Fruit fly (Drosophila melanogaster): ENCODE data around the gene tty.

The tty gene

dm6 chrX:21367363-21368072 is 28.0 kb upstream of the tty start (continued):
- TF ChIP-seq sima (GFP tag; optimal IDR thresholded peaks at IDR 0.05) = peak; percentile 85
- TF ChIP-seq CG5180 (GFP tag; optimal IDR thresholded peaks at IDR 0.05) = peak; percentile 92
- peak; percentile 96 for TF ChIP-seq CG13624 (GFP tag; optimal IDR thresholded peaks at IDR 0.05)
- peak in 1 of 2 experiments; percentile 47 for TF ChIP-seq tll (GFP tag; optimal IDR thresholded peaks at IDR 0.05)
- peak; percentile 97 for TF ChIP-seq nerfin-1 (tag; optimal IDR thresholded peaks at IDR 0.05)
- peak; percentile 98 for TF ChIP-seq Hsf (GFP tag; optimal IDR thresholded peaks at IDR 0.05)
- TF ChIP-seq Lim3 (GFP tag; IDR thresholded peaks at IDR 0.05) = peak; percentile 90
- peak; percentile 49 for TF ChIP-seq ftz-f1 (GFP tag; optimal IDR thresholded peaks at IDR 0.05)
- peak; percentile 95 for TF ChIP-seq corto (GFP tag; optimal IDR thresholded peaks at IDR 0.05)
- peak; percentile 94 for TF ChIP-seq ttk (GFP tag; IDR thresholded peaks at IDR 0.05)
- peak; percentile 62 for TF ChIP-seq grn (GFP tag; optimal IDR thresholded peaks at IDR 0.05)
- TF ChIP-seq CG2889 (GFP tag; IDR thresholded peaks at IDR 0.05) = peak; percentile 92
- peak; percentile 4 for TF ChIP-seq stwl (tag; optimal IDR thresholded peaks at IDR 0.05)
- TF ChIP-seq ranshi (GFP tag; IDR thresholded peaks at IDR 0.05) = peak; percentile 96
- peak; percentile 97 for TF ChIP-seq odd (GFP tag; optimal IDR thresholded peaks at IDR 0.05)
- no peak for TF ChIP-seq Hr39 (optimal IDR thresholded peaks at IDR 0.05)
- TF ChIP-seq crol (GFP tag; IDR thresholded peaks at IDR 0.05) = peak; percentile 63
- TF ChIP-seq aop (GFP tag; IDR thresholded peaks at IDR 0.05) = peak; percentile 82
- TF ChIP-seq Neu2 (GFP tag; optimal IDR thresholded peaks at IDR 0.05; ENCODE audit: borderline replicate concordance) = peak; percentile 72
- TF ChIP-seq ind (GFP tag; optimal IDR thresholded peaks at IDR 0.05) = peak; percentile 97
- TF ChIP-seq gsb-n (tag; optimal IDR thresholded peaks at IDR 0.05) = peak; percentile 96
- TF ChIP-seq CG17186 (GFP tag; optimal IDR thresholded peaks at IDR 0.05) = peak; percentile 86
- TF ChIP-seq gcm (GFP tag; optimal IDR thresholded peaks at IDR 0.05) = peak; percentile 98
- TF ChIP-seq lov (optimal IDR thresholded peaks at IDR 0.05) = no peak
- TF ChIP-seq lov (GFP tag; IDR thresholded peaks at IDR 0.05) = peak; percentile 82
- peak; percentile 97 for TF ChIP-seq CG2712 (tag; optimal IDR thresholded peaks at IDR 0.05)
- peak; percentile 97 for TF ChIP-seq Ptx1 (GFP tag; IDR thresholded peaks at IDR 0.05)
- peak; percentile 94 for TF ChIP-seq dmrt11E (tag; optimal IDR thresholded peaks at IDR 0.05)
- TF ChIP-seq CG10147 (GFP tag; optimal IDR thresholded peaks at IDR 0.05) = peak; percentile 96
- TF ChIP-seq CG12155 (GFP tag; optimal IDR thresholded peaks at IDR 0.05) = peak; percentile 96
- peak; percentile 99 for TF ChIP-seq Med (GFP tag)
- TF ChIP-seq D19A (tag; optimal IDR thresholded peaks at IDR 0.05) = peak; percentile 95
- peak; percentile 89 for TF ChIP-seq CG13123 (GFP tag; optimal IDR thresholded peaks at IDR 0.05)
- peak; percentile 96 for TF ChIP-seq stc (GFP tag; IDR thresholded peaks at IDR 0.05)
- TF ChIP-seq exex (tag; optimal IDR thresholded peaks at IDR 0.05) = peak; percentile 92
- peak; percentile 96 for TF ChIP-seq CG11093 (GFP tag; IDR thresholded peaks at IDR 0.05)
- peak; percentile 88 for TF ChIP-seq CG17802 (tag; optimal IDR thresholded peaks at IDR 0.05)
- TF ChIP-seq CG9817 (tag; optimal IDR thresholded peaks at IDR 0.05) = peak; percentile 98
- peak; percentile 96 for TF ChIP-seq HLH3B (GFP tag; IDR thresholded peaks at IDR 0.05)
- TF ChIP-seq CG8924 (tag; optimal IDR thresholded peaks at IDR 0.05) = peak; percentile 98
- TF ChIP-seq CG31388 (GFP tag; optimal IDR thresholded peaks at IDR 0.05) = peak; percentile 87
- no peak for TF ChIP-seq ato (GFP tag; IDR thresholded peaks at IDR 0.05; ENCODE audit: partially characterized antibody)
- TF ChIP-seq CG12219 (GFP tag; optimal IDR thresholded peaks at IDR 0.05) = peak; percentile 97
- peak; percentile 94 for TF ChIP-seq B-H1 (GFP tag; IDR thresholded peaks at IDR 0.05)
- peak; percentile 98 for TF ChIP-seq ATbp (GFP tag; optimal IDR thresholded peaks at IDR 0.05)
- peak; percentile 94 for TF ChIP-seq CG10431 (GFP tag; optimal IDR thresholded peaks at IDR 0.05)
- peak; percentile 98 for TF ChIP-seq CG30403 (GFP tag; optimal IDR thresholded peaks at IDR 0.05)
- peak; percentile 93 for TF ChIP-seq CG16863 (GFP tag; optimal IDR thresholded peaks at IDR 0.05)
- peak; percentile 95 for TF ChIP-seq gro (GFP tag; optimal IDR thresholded peaks at IDR 0.05)
- TF ChIP-seq esg (GFP tag; conservative IDR thresholded peaks at IDR 0.05) = peak; percentile 95
